Fruit fly (Drosophila melanogaster): ENCODE measurements around the gene Tnpo-SR.

dm6 chr2L:2731370-2732138 lies 28.2 kb upstream of the Tnpo-SR start:
- TF ChIP-seq psq (optimal IDR thresholded peaks at IDR 0.05) = no peak
- no peak for TF ChIP-seq pan (optimal IDR thresholded peaks at IDR 0.05)
- TF ChIP-seq usp (GFP tag; optimal IDR thresholded peaks at IDR 0.05) = no peak

Measured in whole organism.